Fruit fly (Drosophila melanogaster) whole organism, prepupa: Measurements from ENCODE around the gene D19B.
A peak's percentile ranks its signal among the peaks of the same experiment; 100 is the strongest.

ENCODE experiments used
- Blimp-1 ChIP-seq: fragments of 200-800 bp; sonication (Bioruptor generic); optimal IDR thresholded peaks from 3 replicates; lab custom pipeline; 2017; ENCODE audit warnings: missing biosample characterization, missing genetic modification characterization, mild to moderate bottlenecking, moderate library complexity, missing genetic modification reagents
- CG10631 ChIP-seq: fragments of 200-800 bp; sonication (Bioruptor generic); optimal IDR thresholded peaks from 2 replicates; lab custom pipeline; 2016; ENCODE audit warnings: missing biosample characterization, missing genetic modification characterization
- CG11294 ChIP-seq: fragments of 200-800 bp; sonication (Bioruptor generic); IDR thresholded peaks from 2 replicates; pipeline ENCODE4 v1.3.6; 2022; ENCODE audit warnings: missing biosample characterization, missing genetic modification characterization
- CG11762 ChIP-seq: fragments of 200-800 bp; sonication (Bioruptor generic); optimal IDR thresholded peaks from 3 replicates; lab custom pipeline; 2016; ENCODE audit warnings: missing biosample characterization, missing genetic modification characterization; ENCODE audit not compliant: insufficient read depth
- CG11902 ChIP-seq: fragments of 200-800 bp; sonication (Bioruptor generic); optimal IDR thresholded peaks from 3 replicates; lab custom pipeline; 2016; ENCODE audit warnings: missing biosample characterization, missing genetic modification characterization
- CG1621 ChIP-seq: fragments of 200-800 bp; sonication (Bioruptor generic); optimal IDR thresholded peaks from 3 replicates; lab custom pipeline; 2018; ENCODE audit warnings: missing biosample characterization, mild to moderate bottlenecking, missing genetic modification characterization
- CG3032 ChIP-seq: fragments of 200-800 bp; optimal IDR thresholded peaks from 2 replicates; lab custom pipeline; 2019; ENCODE audit warnings: missing biosample characterization, mild to moderate bottlenecking, missing genetic modification characterization, moderate library complexity
- CG31627 ChIP-seq: fragments of 200-800 bp; sonication (Bioruptor generic); optimal IDR thresholded peaks from 3 replicates; lab custom pipeline; 2016; ENCODE audit warnings: missing biosample characterization, missing genetic modification characterization
- CG3919 ChIP-seq: fragments of 200-800 bp; sonication (Bioruptor generic); optimal IDR thresholded peaks from 3 replicates; lab custom pipeline; 2016; ENCODE audit warnings: missing biosample characterization, missing genetic modification characterization
- CG6276 ChIP-seq: fragments of 200-800 bp; sonication (Bioruptor generic); optimal IDR thresholded peaks from 2 replicates; lab custom pipeline; 2017; ENCODE audit warnings: missing biosample characterization, mild to moderate bottlenecking, missing genetic modification characterization
- CG6792 ChIP-seq: fragments of 200-800 bp; sonication (Bioruptor generic); optimal IDR thresholded peaks from 3 replicates; lab custom pipeline; 2016; ENCODE audit warnings: missing biosample characterization, missing genetic modification characterization
- CG6808 ChIP-seq: fragments of 200-800 bp; sonication (Bioruptor generic); optimal IDR thresholded peaks from 3 replicates; lab custom pipeline; 2017; ENCODE audit warnings: missing biosample characterization, missing genetic modification characterization, mild to moderate bottlenecking, moderate library complexity, missing genetic modification reagents
- CG6854 ChIP-seq: fragments of 200-800 bp; sonication (Bioruptor generic); optimal IDR thresholded peaks from 2 replicates; lab custom pipeline; 2017; ENCODE audit warnings: missing biosample characterization, mild to moderate bottlenecking, missing genetic modification characterization
- CG8632 ChIP-seq: fragments of 200-800 bp; sonication (Bioruptor generic); optimal IDR thresholded peaks from 3 replicates; lab custom pipeline; 2016; ENCODE audit warnings: missing biosample characterization, missing genetic modification characterization
- Ets96B ChIP-seq: fragments of 200-800 bp; optimal IDR thresholded peaks from 2 replicates; lab custom pipeline; 2019; ENCODE audit warnings: missing biosample characterization, mild to moderate bottlenecking, missing genetic modification characterization, moderate library complexity
- Gug ChIP-seq: fragments of 200-800 bp; sonication (Bioruptor generic); IDR thresholded peaks from 2 replicates; pipeline ENCODE4 v1.3.6; 2022; ENCODE audit warnings: missing biosample characterization, missing genetic modification characterization
- Hr38 ChIP-seq: sonication (Bioruptor generic); optimal IDR thresholded peaks from 2 replicates; lab custom pipeline; 2016; ENCODE audit warnings: missing biosample characterization, missing genetic modification characterization
- Hr39 ChIP-seq: fragments of 200-800 bp; sonication (Bioruptor generic); optimal IDR thresholded peaks from 2 replicates; lab custom pipeline; 2016; ENCODE audit warnings: missing biosample characterization, missing genetic modification characterization
- Smox ChIP-seq: fragments of 200-800 bp; sonication (Bioruptor generic); optimal IDR thresholded peaks from 3 replicates; lab custom pipeline; 2016; ENCODE audit warnings: missing biosample characterization, missing genetic modification characterization
- Sox102F ChIP-seq: fragments of 200-800 bp; sonication (Bioruptor generic); optimal IDR thresholded peaks from 2 replicates; lab custom pipeline; 2016; ENCODE audit warnings: missing biosample characterization, mild to moderate bottlenecking, missing genetic modification characterization
- Sox14 ChIP-seq: fragments of 200-800 bp; sonication (Bioruptor generic); optimal IDR thresholded peaks from 3 replicates; lab custom pipeline; 2016; ENCODE audit warnings: missing biosample characterization, missing genetic modification characterization
- Sox15 ChIP-seq: fragments of 200-800 bp; sonication (Bioruptor generic); optimal IDR thresholded peaks from 3 replicates; lab custom pipeline; 2016; ENCODE audit warnings: missing biosample characterization, missing genetic modification characterization
- cyc ChIP-seq: fragments of 200-800 bp; sonication (Bioruptor generic); optimal IDR thresholded peaks from 3 replicates; lab custom pipeline; 2016; ENCODE audit warnings: missing biosample characterization, missing genetic modification characterization
- dsx ChIP-seq: fragments of 200-800 bp; optimal IDR thresholded peaks from 3 replicates; lab custom pipeline; 2019; ENCODE audit warnings: missing biosample characterization, mild to moderate bottlenecking, missing genetic modification characterization, moderate library complexity; ENCODE audit not compliant: poor library complexity, severe bottlenecking
- eg ChIP-seq: fragments of 200-800 bp; sonication (Bioruptor generic); IDR thresholded peaks from 3 replicates; pipeline ENCODE4 v1.3.6; 2022; ENCODE audit warnings: missing biosample characterization, missing genetic modification characterization
- esn ChIP-seq: fragments of 200-800 bp; sonication (Bioruptor generic); optimal IDR thresholded peaks from 2 replicates; lab custom pipeline; 2016; ENCODE audit warnings: missing biosample characterization, mild to moderate bottlenecking, missing genetic modification characterization, moderate library complexity
- fd85E ChIP-seq: fragments of 200-800 bp; sonication (Bioruptor generic); optimal IDR thresholded peaks from 3 replicates; lab custom pipeline; 2016; ENCODE audit warnings: missing biosample characterization, missing genetic modification characterization
- fkh ChIP-seq: fragments of 200-800 bp; sonication (Bioruptor generic); optimal IDR thresholded peaks from 3 replicates; lab custom pipeline; 2017; ENCODE audit warnings: missing biosample characterization, mild to moderate bottlenecking, missing genetic modification characterization, moderate library complexity
- net ChIP-seq: fragments of 200-800 bp; sonication (Bioruptor generic); optimal IDR thresholded peaks from 3 replicates; lab custom pipeline; 2016; ENCODE audit warnings: missing biosample characterization, missing genetic modification characterization
- spab ChIP-seq: fragments of 200-800 bp; sonication (Bioruptor generic); optimal IDR thresholded peaks from 2 replicates; lab custom pipeline; 2017; ENCODE audit warnings: missing biosample characterization, mild to moderate bottlenecking, missing genetic modification characterization, missing genetic modification reagents
- ss ChIP-seq, 2 experiments: fragments of 200-800 bp; sonication (Bioruptor generic); optimal IDR thresholded peaks; 2 replicates in 1 of 2; 3 replicates in 1 of 2; lab custom pipeline; 2017 to 2018; ENCODE audit warnings: mild to moderate bottlenecking in 2 of 2, missing biosample characterization in 2 of 2, missing genetic modification characterization in 2 of 2, moderate library complexity in 1 of 2
- svp ChIP-seq: fragments of 200-800 bp; sonication (Bioruptor generic); peaks from one replicate; lab custom pipeline; 2016; ENCODE audit warnings: missing biosample characterization, missing genetic modification characterization
- vri ChIP-seq: fragments of 200-800 bp; sonication (Bioruptor generic); optimal IDR thresholded peaks from 3 replicates; lab custom pipeline; 2016; ENCODE audit warnings: missing biosample characterization, mild to moderate bottlenecking, missing genetic modification characterization

D19B gene

dm6 chr3L:6173826-6174255, 10.9 kb downstream of the D19B start, which contains the start of the genes fmt and CG7376:
TSS of gene fmt (minus strand) at chr3L:6173880.
TSS of gene CG7376 (plus strand) at chr3L:6174248.
- no peak for TF ChIP-seq CG8632
- no peak for TF ChIP-seq CG3919 (GFP tag; lab: Kevin White, UChicago)
- TF ChIP-seq Smox = no peak
- TF ChIP-seq fd85E (GFP tag; lab: Kevin White, UChicago) = no peak
- no peak for TF ChIP-seq Hr38 (GFP tag; lab: Kevin White, UChicago)
- TF ChIP-seq Sox15 (GFP tag; lab: Kevin White, UChicago) = peak; percentile 18
- TF ChIP-seq fkh = no peak
- TF ChIP-seq ss (GFP tag; optimal IDR thresholded peaks at IDR 0.05; lab: Kevin White, UChicago) = no peak
- TF ChIP-seq Gug (GFP tag; lab: Robert Waterston, UW) = peak; percentile 14; the same call in 1 of the 2 replicates
- TF ChIP-seq CG3032 (tag; lab: Kevin White, UChicago) = peak; percentile 57
- peak; percentile 53 for TF ChIP-seq esn (GFP tag; lab: Kevin White, UChicago)

DNA sequence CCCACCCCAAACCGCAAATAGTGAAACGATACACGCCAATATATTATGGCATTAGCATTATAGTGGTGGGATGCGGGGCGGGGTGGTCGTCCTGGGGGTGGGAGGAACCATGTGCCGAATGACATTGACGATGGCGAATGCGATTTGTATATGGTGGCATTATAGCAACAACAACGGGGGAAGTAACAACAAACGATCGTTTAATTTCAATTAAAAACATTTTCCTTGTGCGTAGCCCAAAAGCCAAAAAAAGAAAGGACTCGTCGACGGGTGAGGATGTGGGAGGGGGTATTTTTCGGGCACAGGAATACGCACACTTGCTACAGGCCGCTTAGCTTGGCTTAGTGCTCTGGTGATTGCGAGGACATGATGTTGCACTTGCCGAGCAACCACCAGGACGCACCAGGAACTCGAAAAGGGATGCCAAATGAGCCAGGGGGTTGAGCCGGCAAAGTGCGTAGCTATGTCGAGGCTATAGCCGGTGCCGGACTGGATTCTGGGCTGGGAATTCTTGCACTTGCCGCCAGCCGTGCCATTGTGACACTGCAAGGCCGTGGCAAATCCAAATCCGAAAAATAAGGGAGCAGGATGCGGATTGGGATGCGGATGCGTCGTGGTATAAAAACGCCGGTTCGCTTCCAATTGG, 22.1 kb downstream of the D19B start, which contains the start of gene Prdm13:
Prdm13 (plus strand) TSS at position 645 of the 646 bp plus-strand sequence.
- no peak for TF ChIP-seq Ets96B (tag; lab: Kevin White, UChicago)
- no peak for TF ChIP-seq CG11294
- TF ChIP-seq, all 60 proteins: peak for 0

dm6 chr3L:6161997-6162396, 22.7 kb downstream of the D19B start:
- TF ChIP-seq Hr39 (GFP tag; lab: Kevin White, UChicago) = no peak
- no peak for TF ChIP-seq Ets96B (tag; lab: Kevin White, UChicago)
- no peak for TF ChIP-seq ss (GFP tag; optimal IDR thresholded peaks at IDR 0.05; lab: Kevin White, UChicago)
- TF ChIP-seq Sox14 (GFP tag; lab: Kevin White, UChicago) = no peak
- TF ChIP-seq Smox = no peak
- TF ChIP-seq eg (GFP tag; lab: Robert Waterston, UW) = no peak
- no peak for TF ChIP-seq esn (GFP tag; lab: Kevin White, UChicago)
- no peak for TF ChIP-seq Blimp-1 (GFP tag; lab: Kevin White, UChicago)
- TF ChIP-seq spab (GFP tag; lab: Kevin White, UChicago) = no peak
- TF ChIP-seq cyc (GFP tag; lab: Kevin White, UChicago) = no peak

DNA sequence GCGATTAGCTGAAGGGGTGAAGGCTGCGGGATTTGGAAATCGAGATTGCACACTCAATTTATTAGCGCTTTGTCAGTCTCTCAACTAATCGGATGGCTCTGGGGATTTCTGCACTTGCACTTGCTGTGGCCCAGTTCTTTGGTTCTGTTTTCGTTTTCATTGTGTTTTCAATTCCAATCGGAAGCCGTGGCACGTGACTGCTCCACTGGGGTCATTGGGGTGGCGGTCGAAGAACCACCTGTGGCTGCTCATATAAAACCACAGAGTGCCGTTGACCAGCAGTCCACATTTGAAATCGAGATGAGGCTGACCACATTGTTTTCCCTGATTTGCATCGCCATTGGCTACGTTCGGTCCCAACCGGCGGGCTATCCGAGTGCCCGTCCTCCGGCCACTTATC, 24.2 kb downstream of the D19B start, which contains the start of gene Cpr65Az:
Cpr65Az (plus strand) TSS at position 301 of the 400 bp plus-strand sequence.
- TF ChIP-seq CG31627 (no peak), CG6276 (GFP tag; lab: Kevin White, UChicago) (no peak)

dm6 chr3L:6159863-6160262, 24.9 kb downstream of the D19B start:
- peak; percentile 47 for TF ChIP-seq svp (GFP tag; lab: Kevin White, UChicago)
- no peak for TF ChIP-seq CG8632

dm6 chr3L:6158530-6158929, 26.2 kb downstream of the D19B start, which contains the start of gene Cpr65Ay:
TSS of gene Cpr65Ay (minus strand) at chr3L:6158630.
- TF ChIP-seq Ets96B (tag; lab: Kevin White, UChicago) = no peak
- no peak for TF ChIP-seq CG6854
- no peak for TF ChIP-seq CG11762 (GFP tag; lab: Kevin White, UChicago)
- TF ChIP-seq svp (GFP tag; lab: Kevin White, UChicago) = no peak
- no peak for TF ChIP-seq CG1621 (tag; lab: Kevin White, UChicago)
- TF ChIP-seq net (GFP tag; lab: Kevin White, UChicago) = no peak
- no peak for TF ChIP-seq vri (GFP tag; lab: Kevin White, UChicago)
- TF ChIP-seq CG6792 (GFP tag; lab: Kevin White, UChicago) = no peak
- TF ChIP-seq Smox = no peak
- TF ChIP-seq dsx (GFP tag; lab: Kevin White, UChicago) = no peak
- no peak for TF ChIP-seq Sox102F (GFP tag; lab: Kevin White, UChicago)
- TF ChIP-seq CG11902 = no peak
- no peak for TF ChIP-seq CG10631 (GFP tag; lab: Kevin White, UChicago)
- TF ChIP-seq CG6808 (GFP tag; lab: Kevin White, UChicago) = no peak
- TF ChIP-seq ss (GFP tag; optimal IDR thresholded peaks at IDR 0.05; lab: Kevin White, UChicago) = no peak
- TF ChIP-seq, all 60 proteins: peak for 0
